Fruit fly (Drosophila melanogaster): ENCODE results near the gene Gr10b.

- TF ChIP-seq pan (optimal IDR thresholded peaks at IDR 0.05) = no peak
- TF ChIP-seq foxo (GFP tag; optimal IDR thresholded peaks at IDR 0.05) = peak; percentile 33 to 85
- no peak for TF ChIP-seq usp (GFP tag; optimal IDR thresholded peaks at IDR 0.05)
- TF ChIP-seq sage (GFP tag; optimal IDR thresholded peaks at IDR 0.05) = no peak
- TF ChIP-seq ey (GFP tag; optimal IDR thresholded peaks at IDR 0.05) = peak; percentile 90
- TF ChIP-seq sv (GFP tag; optimal IDR thresholded peaks at IDR 0.05) = peak; percentile 81
- no peak for TF ChIP-seq Dfd (GFP tag; optimal IDR thresholded peaks at IDR 0.05)
- peak; percentile 71 for TF ChIP-seq psq (GFP tag; optimal IDR thresholded peaks at IDR 0.05)
- peak; percentile 6 for TF ChIP-seq CrebA (GFP tag; optimal IDR thresholded peaks at IDR 0.05; ENCODE audit: borderline replicate concordance)
- TF ChIP-seq Jra (GFP tag; optimal IDR thresholded peaks at IDR 0.05) = peak; percentile 53
Observed at dm6 chrX:11446792-11447405, 33.9 kb upstream of the Gr10b start.
